Fruit fly (Drosophila melanogaster) whole organism, prepupa: Measurements from ENCODE around the gene L2HGDH.
A peak's percentile ranks its signal among the peaks of the same experiment; 100 is the strongest.

Experiments
- CG34406 ChIP-seq: fragments of 200-800 bp; sonication (Bioruptor generic); optimal IDR thresholded peaks from 3 replicates; lab custom pipeline; 2016; ENCODE audit warnings: missing biosample characterization, missing genetic modification characterization
- CG6854 ChIP-seq: fragments of 200-800 bp; sonication (Bioruptor generic); optimal IDR thresholded peaks from 2 replicates; lab custom pipeline; 2017; ENCODE audit warnings: missing biosample characterization, mild to moderate bottlenecking, missing genetic modification characterization
- CG8119 ChIP-seq: fragments of 200-800 bp; sonication (Bioruptor generic); IDR thresholded peaks from 3 replicates; pipeline ENCODE4 v1.3.6; 2022; ENCODE audit warnings: missing biosample characterization, missing genetic modification characterization
- CG9139 ChIP-seq: fragments of 200-800 bp; sonication (Bioruptor generic); optimal IDR thresholded peaks from 3 replicates; lab custom pipeline; 2017; ENCODE audit warnings: missing biosample characterization, mild to moderate bottlenecking, missing genetic modification characterization
- Gug ChIP-seq: fragments of 200-800 bp; sonication (Bioruptor generic); IDR thresholded peaks from 2 replicates; pipeline ENCODE4 v1.3.6; 2022; ENCODE audit warnings: missing biosample characterization, missing genetic modification characterization
- Smox ChIP-seq: fragments of 200-800 bp; sonication (Bioruptor generic); optimal IDR thresholded peaks from 3 replicates; lab custom pipeline; 2016; ENCODE audit warnings: missing biosample characterization, missing genetic modification characterization
- Sox102F ChIP-seq: fragments of 200-800 bp; sonication (Bioruptor generic); optimal IDR thresholded peaks from 2 replicates; lab custom pipeline; 2016; ENCODE audit warnings: missing biosample characterization, mild to moderate bottlenecking, missing genetic modification characterization
- svp ChIP-seq: fragments of 200-800 bp; sonication (Bioruptor generic); peaks from one replicate; lab custom pipeline; 2016; ENCODE audit warnings: missing biosample characterization, missing genetic modification characterization

- TF ChIP-seq Sox102F (GFP tag; lab: Kevin White, UChicago) (no peak), CG34406 (GFP tag; lab: Kevin White, UChicago) (peak; percentile 33), Smox (GFP tag; lab: Kevin White, UChicago) (peak; percentile 29), Gug (GFP tag; lab: Robert Waterston, UW) (no peak), svp (GFP tag; lab: Kevin White, UChicago) (peak; percentile 68), CG6854 (GFP tag; lab: Kevin White, UChicago) (no peak), CG9139 (GFP tag; lab: Kevin White, UChicago) (no peak), CG8119 (0 out of 3 replicates have a peak, but pooled peaks have one; percentile 16)
These were observed 8.8 kb upstream of the L2HGDH start for dm6 chr2L:18982826-18983758.
